Worm (Caenorhabditis elegans) whole organism, L2 larva: Measurements from ENCODE around the gene prp-40.
A peak's percentile ranks its signal among the peaks of the same experiment; 100 is the strongest.

Source experiments
- C34F6.9 ChIP-seq: fragments of 150-350 bp; optimal IDR thresholded peaks from 2 replicates; lab custom pipeline; 2014; ENCODE audit warnings: missing biosample characterization, missing genetic modification characterization
- F13H6.1 ChIP-seq: sonication (generic microtip); optimal IDR thresholded peaks from 2 replicates; lab custom pipeline; 2016; ENCODE audit warnings: missing genetic modification characterization, missing compliant biosample characterization
- R02D3.7 ChIP-seq: fragments of 150-350 bp; optimal IDR thresholded peaks from 2 replicates; lab custom pipeline; 2014; ENCODE audit warnings: missing biosample characterization, missing genetic modification characterization
- ama-1 ChIP-seq: fragments of 150-350 bp; optimal IDR thresholded peaks from 2 replicates; lab custom pipeline; 2018; ENCODE audit warnings: inconsistent platforms
- blmp-1 ChIP-seq: sonication (generic microtip); optimal IDR thresholded peaks from 2 replicates; lab custom pipeline; 2017; ENCODE audit warnings: missing genetic modification characterization, mild to moderate bottlenecking, missing compliant biosample characterization, antibody characterized with exemption, moderate library complexity; ENCODE audit not compliant: insufficient read depth
- ceh-16 ChIP-seq: fragments of 150-350 bp; optimal IDR thresholded peaks from 2 replicates; lab custom pipeline; 2014; ENCODE audit warnings: missing biosample characterization, missing genetic modification characterization
- ceh-82 ChIP-seq: fragments of 150-350 bp; optimal IDR thresholded peaks from 2 replicates; lab custom pipeline; 2014; ENCODE audit warnings: missing biosample characterization, missing genetic modification characterization
- dmd-4 ChIP-seq: sonication (generic microtip); optimal IDR thresholded peaks from 2 replicates; lab custom pipeline; 2017; ENCODE audit warnings: missing biosample characterization, missing genetic modification characterization
- egl-27 ChIP-seq: sonication (generic microtip); optimal IDR thresholded peaks from 3 replicates; lab custom pipeline; 2017; ENCODE audit warnings: missing biosample characterization, missing genetic modification reagents, missing genetic modification characterization
- elt-1 ChIP-seq: fragments of 150-350 bp; optimal IDR thresholded peaks from 2 replicates; lab custom pipeline; 2014; ENCODE audit warnings: missing biosample characterization, missing genetic modification characterization
- elt-3 ChIP-seq: sonication (generic microtip); optimal IDR thresholded peaks from 2 replicates; lab custom pipeline; 2017; ENCODE audit warnings: missing biosample characterization, missing genetic modification characterization
- fos-1 ChIP-seq: fragments of 150-350 bp; optimal IDR thresholded peaks from 2 replicates; lab custom pipeline; 2014; ENCODE audit warnings: missing biosample characterization, missing genetic modification characterization
- gmeb-1 ChIP-seq: fragments of 150-350 bp; optimal IDR thresholded peaks from 2 replicates; lab custom pipeline; 2014; ENCODE audit warnings: missing biosample characterization, missing genetic modification characterization
- lin-11 ChIP-seq: fragments of 150-350 bp; sonication (generic microtip); optimal IDR thresholded peaks from 2 replicates; lab custom pipeline; 2014; ENCODE audit warnings: missing biosample characterization, missing genetic modification characterization, inconsistent platforms, mixed read lengths
- lin-13 ChIP-seq: fragments of 150-350 bp; optimal IDR thresholded peaks from 2 replicates; lab custom pipeline; 2014; ENCODE audit warnings: missing biosample characterization, missing genetic modification reagents, missing genetic modification characterization
- lin-39 ChIP-seq: fragments of 150-350 bp; optimal IDR thresholded peaks from 2 replicates; lab custom pipeline; 2014; ENCODE audit warnings: missing biosample characterization, missing genetic modification reagents, missing genetic modification characterization
- lsy-2 ChIP-seq, 2 experiments: fragments of 150-350 bp in 1 of 2; sonication (generic microtip) in 1 of 2; optimal IDR thresholded peaks; 2 replicates each; lab custom pipeline; 2014 to 2017; ENCODE audit warnings: missing biosample characterization in 2 of 2, missing genetic modification characterization in 2 of 2
- mab-5 ChIP-seq: fragments of 150-350 bp; optimal IDR thresholded peaks from 2 replicates; lab custom pipeline; 2014; ENCODE audit warnings: missing biosample characterization, missing genetic modification characterization
- mbf-1 ChIP-seq: sonication (generic microtip); optimal IDR thresholded peaks from 2 replicates; lab custom pipeline; 2017; ENCODE audit warnings: missing biosample characterization, missing genetic modification characterization
- mdl-1 ChIP-seq, 2 experiments: fragments of 150-350 bp in 1 of 2; sonication (generic microtip) in 1 of 2; optimal IDR thresholded peaks; 2 replicates each; lab custom pipeline; 2017; ENCODE audit warnings: missing biosample characterization in 2 of 2, missing genetic modification characterization in 2 of 2
- nhr-11 ChIP-seq: fragments of 150-350 bp; optimal IDR thresholded peaks from 2 replicates; lab custom pipeline; 2014; ENCODE audit warnings: missing biosample characterization, missing genetic modification characterization
- nhr-23 ChIP-seq: fragments of 150-350 bp; optimal IDR thresholded peaks from 2 replicates; lab custom pipeline; 2014; ENCODE audit warnings: missing biosample characterization, missing genetic modification reagents, missing genetic modification characterization
- nhr-237 ChIP-seq: fragments of 150-350 bp; optimal IDR thresholded peaks from 2 replicates; lab custom pipeline; 2014; ENCODE audit warnings: missing biosample characterization, missing genetic modification characterization
- nhr-25 ChIP-seq: fragments of 150-350 bp; sonication (generic microtip); optimal IDR thresholded peaks from 3 replicates; lab custom pipeline; 2014; ENCODE audit warnings: missing biosample characterization, missing genetic modification characterization
- nhr-6 ChIP-seq: fragments of 150-350 bp; optimal IDR thresholded peaks from 2 replicates; lab custom pipeline; 2014; ENCODE audit warnings: missing biosample characterization, missing genetic modification characterization
- peb-1 ChIP-seq: fragments of 150-350 bp; optimal IDR thresholded peaks from 2 replicates; lab custom pipeline; 2014; ENCODE audit warnings: missing biosample characterization, missing genetic modification characterization
- sem-4 ChIP-seq: fragments of 150-350 bp; optimal IDR thresholded peaks from 2 replicates; lab custom pipeline; 2014; ENCODE audit warnings: missing biosample characterization, missing genetic modification reagents, missing genetic modification characterization
- sma-9 ChIP-seq, 2 experiments: fragments of 150-350 bp in 1 of 2; sonication (generic microtip) in 1 of 2; optimal IDR thresholded peaks; 2 replicates each; lab custom pipeline; 2014 to 2016; ENCODE audit warnings: missing genetic modification characterization in 2 of 2, mild to moderate bottlenecking in 1 of 2, missing biosample characterization in 1 of 2, missing compliant biosample characterization in 1 of 2, missing genetic modification reagents in 1 of 2, moderate library complexity in 1 of 2
- unc-39 ChIP-seq: fragments of 150-350 bp; optimal IDR thresholded peaks from 2 replicates; lab custom pipeline; 2014; ENCODE audit warnings: missing biosample characterization, missing genetic modification characterization
- unc-55 ChIP-seq: fragments of 150-350 bp; sonication (generic microtip); optimal IDR thresholded peaks from 3 replicates; lab custom pipeline; 2014; ENCODE audit warnings: missing biosample characterization, missing genetic modification reagents, missing genetic modification characterization
- unc-62 ChIP-seq: fragments of 150-350 bp; optimal IDR thresholded peaks from 2 replicates; lab custom pipeline; 2014; ENCODE audit warnings: missing biosample characterization, missing genetic modification reagents, missing genetic modification characterization
- ztf-1 ChIP-seq: fragments of 200-800 bp; sonication (Bioruptor generic); conservative IDR thresholded peaks from 2 replicates; pipeline ENCODE4 v1.3.6; 2022; ENCODE audit warnings: missing genetic modification characterization, missing compliant biosample characterization

Gene prp-40

ce11 chrIII:9513006-9513405, 8.9 kb upstream of the prp-40 start:
- TF ChIP-seq nhr-11 (no peak), egl-27 (tag; lab: Kevin White, UChicago) (no peak)
- TF ChIP-seq, all 48 proteins: peak for 0

- TF ChIP-seq gmeb-1 (tag; lab: Kevin White, UChicago) (no peak), fos-1 (tag; lab: Kevin White, UChicago) (no peak), sem-4 (no peak), mdl-1 (tag; optimal IDR thresholded peaks at IDR 0.05; lab: Kevin White, UChicago) (no peak), ceh-82 (no peak)
- TF ChIP-seq, all 48 proteins: peak for 0
Measured at ce11 chrIII:9513569-9513968, 8.3 kb upstream of the prp-40 start, which contains the start of gene F55H2.8. TSS of gene F55H2.8 (plus strand) at chrIII:9513869.

- TF ChIP-seq dmd-4 (tag; lab: Kevin White, UChicago) (no peak), elt-3 (tag; lab: Kevin White, UChicago) (no peak), lin-11 (tag; lab: Kevin White, UChicago) (no peak), peb-1 (tag; lab: Kevin White, UChicago) (no peak), sem-4 (no peak), sma-9 (GFP tag; optimal IDR thresholded peaks at IDR 0.05; lab: Kevin White, UChicago) (no peak), sma-9 (tag; optimal IDR thresholded peaks at IDR 0.05; lab: Kevin White, UChicago) (no peak), gmeb-1 (tag; lab: Kevin White, UChicago) (no peak), lsy-2 (tag; optimal IDR thresholded peaks at IDR 0.05; lab: Kevin White, UChicago) (no peak)
Measured at ce11 chrIII:9516148-9516547, 5.7 kb upstream of the prp-40 start, which contains the start of gene F55H2.7. TSS of gene F55H2.7 (minus strand) at chrIII:9516248.

- TF ChIP-seq lsy-2 (tag; optimal IDR thresholded peaks at IDR 0.05; lab: Kevin White, UChicago) (peak in 1 of 2 experiments; percentile 31), elt-1 (tag; lab: Kevin White, UChicago) (no peak), mab-5 (tag; lab: Kevin White, UChicago) (no peak), F13H6.1 (tag; lab: Kevin White, UChicago) (no peak), nhr-25 (tag; lab: Kevin White, UChicago) (peak; percentile 14), nhr-23 (tag; lab: Kevin White, UChicago) (no peak), unc-55 (GFP tag; lab: Kevin White, UChicago) (peak; percentile 24), ztf-1 (no peak)
Measured at ce11 chrIII:9523581-9523980, 1.7 kb downstream of the prp-40 start, which contains the start of gene mrps-23. TSS of gene mrps-23 (minus strand) at chrIII:9523672.

ce11 chrIII:9525252-9525651, 3.4 kb downstream of the prp-40 start, which contains the start of gene trpp-3:
TSS of gene trpp-3 (plus strand) at chrIII:9525552.
- TF ChIP-seq lin-11 (tag; lab: Kevin White, UChicago) (no peak), unc-39 (tag; lab: Kevin White, UChicago) (no peak), F13H6.1 (tag; lab: Kevin White, UChicago) (no peak), egl-27 (tag; lab: Kevin White, UChicago) (no peak), mdl-1 (tag; optimal IDR thresholded peaks at IDR 0.05; lab: Kevin White, UChicago) (no peak), blmp-1 (tag; lab: Kevin White, UChicago) (no peak), C34F6.9 (no peak), nhr-11 (no peak), unc-55 (GFP tag; lab: Kevin White, UChicago) (no peak), mbf-1 (tag; lab: Kevin White, UChicago) (no peak), mab-5 (tag; lab: Kevin White, UChicago) (no peak), lin-13 (GFP tag; lab: Kevin White, UChicago) (no peak), gmeb-1 (tag; lab: Kevin White, UChicago) (no peak), ceh-16 (tag; lab: Kevin White, UChicago) (no peak), R02D3.7 (no peak), elt-3 (tag; lab: Kevin White, UChicago) (no peak), sem-4 (no peak)

- TF ChIP-seq mab-5 (tag; lab: Kevin White, UChicago) (no peak), nhr-6 (tag; lab: Kevin White, UChicago) (no peak), lin-39 (no peak), dmd-4 (tag; lab: Kevin White, UChicago) (no peak), lin-13 (GFP tag; lab: Kevin White, UChicago) (no peak), R02D3.7 (no peak), ama-1 (lab: Kevin White, UChicago) (no peak), sma-9 (GFP tag; optimal IDR thresholded peaks at IDR 0.05; lab: Kevin White, UChicago) (no peak), sma-9 (tag; optimal IDR thresholded peaks at IDR 0.05; lab: Kevin White, UChicago) (no peak), egl-27 (tag; lab: Kevin White, UChicago) (no peak), unc-62 (GFP tag; lab: Kevin White, UChicago) (no peak), unc-55 (GFP tag; lab: Kevin White, UChicago) (no peak), nhr-237 (tag; lab: Kevin White, UChicago) (no peak), mbf-1 (tag; lab: Kevin White, UChicago) (no peak), sem-4 (no peak), nhr-11 (no peak), nhr-25 (tag; lab: Kevin White, UChicago) (no peak)
Measured at ce11 chrIII:9526851-9527250, 5.0 kb downstream of the prp-40 start, which contains the start of gene ZK1098.6. TSS of gene ZK1098.6 (plus strand) at chrIII:9527151.
